Fruit fly (Drosophila melanogaster) whole organism, embryonic: ENCODE results near the gene Prosbeta6.

ENCODE experiments used
- Atf6 ChIP-seq: fragments of 200-800 bp; sonication (Bioruptor generic); IDR thresholded peaks from 2 replicates; pipeline ENCODE4 v1.3.6; 2022; ENCODE audit warnings: missing biosample characterization, missing genetic modification characterization
- Bdp1 ChIP-seq: fragments of 200-800 bp; sonication (Bioruptor generic); optimal IDR thresholded peaks from 3 replicates; lab custom pipeline; 2016; ENCODE audit warnings: missing biosample characterization, missing genetic modification characterization
- CG10209 ChIP-seq: fragments of 200-800 bp; sonication (Bioruptor generic); optimal IDR thresholded peaks from 3 replicates; lab custom pipeline; 2017; ENCODE audit warnings: missing biosample characterization, mild to moderate bottlenecking, missing genetic modification characterization, missing genetic modification reagents
- CG10267 ChIP-seq: fragments of 200-800 bp; sonication (Bioruptor generic); optimal IDR thresholded peaks from 2 replicates; lab custom pipeline; 2018; ENCODE audit warnings: missing biosample characterization, mild to moderate bottlenecking, missing genetic modification characterization, moderate library complexity
- CG10543 ChIP-seq: fragments of 200-800 bp; sonication (Bioruptor generic); optimal IDR thresholded peaks from 3 replicates; lab custom pipeline; 2017; ENCODE audit warnings: missing biosample characterization, mild to moderate bottlenecking, missing genetic modification characterization, moderate library complexity
- CG1529 ChIP-seq: fragments of 200-800 bp; sonication (Bioruptor generic); optimal IDR thresholded peaks from 3 replicates; lab custom pipeline; 2018; ENCODE audit warnings: missing biosample characterization, missing genetic modification characterization
- CG15696 ChIP-seq: fragments of 200-800 bp; sonication (Bioruptor generic); optimal IDR thresholded peaks from 2 replicates; lab custom pipeline; 2019; ENCODE audit warnings: missing biosample characterization, mild to moderate bottlenecking, missing genetic modification characterization, moderate library complexity
- CG17361 ChIP-seq: fragments of 200-800 bp; sonication (Bioruptor generic); IDR thresholded peaks from 3 replicates; pipeline ENCODE4 v1.3.6; 2022; ENCODE audit warnings: missing biosample characterization, missing genetic modification characterization
- CG17802 ChIP-seq: fragments of 200-800 bp; sonication (Bioruptor generic); optimal IDR thresholded peaks from 2 replicates; lab custom pipeline; 2018; ENCODE audit warnings: missing biosample characterization, mild to moderate bottlenecking, missing genetic modification characterization, moderate library complexity
- CG18619 ChIP-seq: fragments of 200-800 bp; sonication (Bioruptor generic); optimal IDR thresholded peaks from 3 replicates; lab custom pipeline; 2017; ENCODE audit warnings: missing biosample characterization, mild to moderate bottlenecking, missing genetic modification characterization
- CG2712 ChIP-seq: fragments of 200-800 bp; optimal IDR thresholded peaks from 3 replicates; lab custom pipeline; 2019; ENCODE audit warnings: missing biosample characterization, mild to moderate bottlenecking, missing genetic modification characterization, moderate library complexity
- CG34224 ChIP-seq: fragments of 200-800 bp; sonication (Bioruptor generic); IDR thresholded peaks from 3 replicates; pipeline ENCODE4 v1.3.6; 2022; ENCODE audit warnings: missing biosample characterization, missing genetic modification characterization; ENCODE audit not compliant: partially characterized antibody
- CG42726 ChIP-seq: fragments of 200-800 bp; sonication (Bioruptor generic); IDR thresholded peaks from 2 replicates; pipeline ENCODE4 v1.3.6; 2022; ENCODE audit warnings: missing biosample characterization, missing genetic modification characterization; ENCODE audit not compliant: partially characterized antibody
- CG4424 ChIP-seq: fragments of 200-800 bp; sonication (Bioruptor generic); optimal IDR thresholded peaks from 3 replicates; lab custom pipeline; 2016; ENCODE audit warnings: missing biosample characterization, missing genetic modification characterization
- CG8281 ChIP-seq: fragments of 200-800 bp; sonication (Bioruptor generic); optimal IDR thresholded peaks from 2 replicates; lab custom pipeline; 2018; ENCODE audit warnings: missing biosample characterization, mild to moderate bottlenecking, missing genetic modification characterization, moderate library complexity
- CG9797 ChIP-seq: fragments of 200-800 bp; sonication (Bioruptor generic); optimal IDR thresholded peaks from 3 replicates; lab custom pipeline; 2018; ENCODE audit warnings: missing biosample characterization, mild to moderate bottlenecking, missing genetic modification characterization
- CG9817 ChIP-seq: fragments of 200-800 bp; sonication (Bioruptor generic); optimal IDR thresholded peaks from 2 replicates; lab custom pipeline; 2018; ENCODE audit warnings: missing biosample characterization, mild to moderate bottlenecking, missing genetic modification characterization, moderate library complexity
- D19A ChIP-seq: fragments of 200-800 bp; optimal IDR thresholded peaks from 3 replicates; lab custom pipeline; 2019; ENCODE audit warnings: missing biosample characterization, mild to moderate bottlenecking, missing genetic modification characterization, moderate library complexity
- Drgx ChIP-seq: fragments of 200-800 bp; sonication (Bioruptor generic); IDR thresholded peaks from 2 replicates; pipeline ENCODE4 v1.3.6; 2022; ENCODE audit warnings: missing biosample characterization, missing genetic modification characterization
- Elba2 ChIP-seq: fragments of 200-800 bp; sonication (Bioruptor generic); optimal IDR thresholded peaks from 3 replicates; lab custom pipeline; 2016; ENCODE audit warnings: missing biosample characterization, missing genetic modification characterization
- Ets97D ChIP-seq: fragments of 200-800 bp; sonication (Bioruptor generic); optimal IDR thresholded peaks from 3 replicates; lab custom pipeline; 2016; ENCODE audit warnings: missing biosample characterization, missing genetic modification characterization
- Fer2 ChIP-seq: fragments of 200-800 bp; sonication (Bioruptor generic); optimal IDR thresholded peaks from 2 replicates; lab custom pipeline; 2018; ENCODE audit warnings: missing biosample characterization, mild to moderate bottlenecking, missing genetic modification characterization, moderate library complexity
- H2.0 ChIP-seq: fragments of 200-800 bp; sonication (Bioruptor generic); IDR thresholded peaks from 2 replicates; pipeline ENCODE4 v1.3.6; 2022; ENCODE audit warnings: missing biosample characterization, missing genetic modification characterization
- HmgD ChIP-seq: fragments of 200-800 bp; sonication (Bioruptor generic); optimal IDR thresholded peaks from 3 replicates; lab custom pipeline; 2016; ENCODE audit warnings: missing biosample characterization, missing genetic modification characterization
- HmgZ ChIP-seq: fragments of 200-800 bp; sonication (Bioruptor generic); optimal IDR thresholded peaks from 2 replicates; lab custom pipeline; 2018; ENCODE audit warnings: missing biosample characterization, mild to moderate bottlenecking, missing genetic modification characterization
- Jarid2 ChIP-seq: fragments of 200-800 bp; sonication (Bioruptor generic); optimal IDR thresholded peaks from 3 replicates; lab custom pipeline; 2017; ENCODE audit warnings: mild to moderate bottlenecking, missing biosample characterization, missing genetic modification reagents, missing genetic modification characterization
- Kr ChIP-seq: fragments of 200-800 bp; sonication (Bioruptor generic); optimal IDR thresholded peaks from 2 replicates; lab custom pipeline; 2017; ENCODE audit warnings: missing biosample characterization, mild to moderate bottlenecking, missing genetic modification characterization
- Meics ChIP-seq: fragments of 200-800 bp; sonication (Bioruptor generic); optimal IDR thresholded peaks from 2 replicates; lab custom pipeline; 2017; ENCODE audit warnings: missing biosample characterization, mild to moderate bottlenecking, missing genetic modification characterization
- Myb ChIP-seq: fragments of 200-800 bp; sonication (Bioruptor generic); optimal IDR thresholded peaks from 2 replicates; lab custom pipeline; 2016; ENCODE audit warnings: missing biosample characterization, missing genetic modification characterization
- NC2α ChIP-seq: fragments of 200-800 bp; sonication (Bioruptor generic); optimal IDR thresholded peaks from 2 replicates; lab custom pipeline; 2016; ENCODE audit warnings: missing biosample characterization, missing genetic modification characterization
- Neu2 ChIP-seq: fragments of 200-800 bp; sonication (Bioruptor generic); optimal IDR thresholded peaks from 3 replicates; lab custom pipeline; 2016; ENCODE audit warnings: missing biosample characterization, missing genetic modification characterization, borderline replicate concordance
- Pdp1 ChIP-seq, 2 experiments: fragments of 200-800 bp; sonication (Bioruptor generic); optimal IDR thresholded peaks; 3 replicates each; lab custom pipeline; 2016; ENCODE audit warnings: missing biosample characterization in 2 of 2, missing genetic modification characterization in 2 of 2, mild to moderate bottlenecking in 1 of 2, moderate library complexity in 1 of 2
- YL-1 ChIP-seq: fragments of 200-800 bp; sonication (Bioruptor generic); optimal IDR thresholded peaks from 3 replicates; lab custom pipeline; 2017; ENCODE audit warnings: missing biosample characterization, mild to moderate bottlenecking, missing genetic modification characterization
- aop ChIP-seq: fragments of 200-800 bp; sonication (Bioruptor generic); IDR thresholded peaks from 2 replicates; pipeline ENCODE4 v1.3.6; 2022; ENCODE audit warnings: missing biosample characterization, missing genetic modification characterization
- cad ChIP-seq: fragments of >200 bp; optimal IDR thresholded peaks from 2 replicates; lab custom pipeline; 2017; ENCODE audit warnings: missing biosample characterization, missing genetic modification characterization
- chif ChIP-seq, 2 experiments: fragments of 200-800 bp; sonication (Bioruptor generic); optimal IDR thresholded peaks; 3 replicates each; lab custom pipeline; 2016; ENCODE audit warnings: missing biosample characterization in 2 of 2, missing genetic modification characterization in 2 of 2
- dpn ChIP-seq, 2 experiments: fragments of 200-800 bp; sonication (Bioruptor generic); optimal IDR thresholded peaks; 3 replicates each; lab custom pipeline; 2016; ENCODE audit warnings: missing biosample characterization in 2 of 2, missing genetic modification characterization in 2 of 2
- eve ChIP-seq, 2 experiments: fragments of >200 bp; optimal IDR thresholded peaks; 2 replicates each; lab custom pipeline; 2017; ENCODE audit warnings: missing biosample characterization in 2 of 2, missing genetic modification characterization in 2 of 2
- fd96Cb ChIP-seq: fragments of 200-800 bp; sonication (Bioruptor generic); optimal IDR thresholded peaks from 2 replicates; lab custom pipeline; 2018; ENCODE audit warnings: missing biosample characterization, mild to moderate bottlenecking, missing genetic modification characterization, moderate library complexity
- gt ChIP-seq: fragments of 200-800 bp; sonication (Bioruptor generic); IDR thresholded peaks from 2 replicates; pipeline ENCODE4 v1.3.6; 2022; ENCODE audit warnings: missing biosample characterization, missing genetic modification characterization
- nerfin-2 ChIP-seq: fragments of 200-800 bp; sonication (Bioruptor generic); IDR thresholded peaks from 2 replicates; pipeline ENCODE4 v1.3.6; 2022; ENCODE audit warnings: missing biosample characterization, missing genetic modification characterization; ENCODE audit not compliant: partially characterized antibody
- pan ChIP-seq, 4 experiments: fragments of >200 bp in 3 of 4; fragments of 200-800 bp in 1 of 4; sonication (Bioruptor generic) in 1 of 4; optimal IDR thresholded peaks in 3 of 4; IDR thresholded peaks in 1 of 4; 2 replicates each; pipeline versions ENCODE4 v1.3.6 to Lab custom; 2017 to 2022; ENCODE audit warnings: missing biosample characterization in 2 of 4, missing genetic modification characterization in 2 of 4, mixed read lengths in 1 of 4
- prd ChIP-seq, 3 experiments: fragments of >200 bp in 2 of 3; fragments of 200-800 bp in 1 of 3; sonication (Bioruptor generic) in 1 of 3; optimal IDR thresholded peaks in 2 of 3; IDR thresholded peaks in 1 of 3; 2 replicates in 2 of 3; 3 replicates in 1 of 3; pipeline versions ENCODE4 v1.3.6 to Lab custom; 2017 to 2022; ENCODE audit warnings: missing biosample characterization in 1 of 3, missing genetic modification characterization in 1 of 3
- pzg ChIP-seq: fragments of 200-800 bp; sonication (Bioruptor generic); optimal IDR thresholded peaks from 3 replicates; lab custom pipeline; 2018; ENCODE audit warnings: missing biosample characterization, mild to moderate bottlenecking, missing genetic modification characterization, moderate library complexity
- rib ChIP-seq: fragments of 200-800 bp; sonication (Bioruptor generic); IDR thresholded peaks from 2 replicates; pipeline ENCODE4 v1.3.6; 2022; ENCODE audit warnings: missing biosample characterization, missing genetic modification characterization
- salm ChIP-seq: fragments of 200-800 bp; sonication (Bioruptor generic); optimal IDR thresholded peaks from 2 replicates; lab custom pipeline; 2018; ENCODE audit warnings: missing biosample characterization, mild to moderate bottlenecking, missing genetic modification characterization
- schlank ChIP-seq: fragments of 200-800 bp; sonication (Bioruptor generic); optimal IDR thresholded peaks from 2 replicates; lab custom pipeline; 2018; ENCODE audit warnings: missing biosample characterization, mild to moderate bottlenecking, missing genetic modification characterization
- sob ChIP-seq: fragments of 200-800 bp; sonication (Bioruptor generic); IDR thresholded peaks from 2 replicates; pipeline ENCODE4 v1.3.6; 2022; ENCODE audit warnings: missing biosample characterization, missing genetic modification characterization
- vnd ChIP-seq: fragments of 200-800 bp; sonication (Bioruptor generic); IDR thresholded peaks from 3 replicates; pipeline ENCODE4 v1.3.6; 2022; ENCODE audit warnings: missing biosample characterization, missing genetic modification characterization; ENCODE audit not compliant: partially characterized antibody

The Prosbeta6 gene

dm6 chr3L:16640509-16641068, 30.4 kb upstream of the Prosbeta6 start (continued):
- TF ChIP-seq Atf6 = no peak
- TF ChIP-seq pzg (GFP tag; lab: Kevin White, UChicago) = no peak
- TF ChIP-seq CG34224 (GFP tag; lab: Robert Waterston, UW) = no peak
- no peak for TF ChIP-seq HmgD (GFP tag; lab: Kevin White, UChicago)
- no peak for TF ChIP-seq nerfin-2 (GFP tag; lab: Robert Waterston, UW)
- peak; percentile 88 for TF ChIP-seq CG8281 (tag; lab: Kevin White, UChicago)
- no peak for TF ChIP-seq CG10543 (GFP tag; lab: Kevin White, UChicago)
- TF ChIP-seq YL-1 (GFP tag; lab: Kevin White, UChicago) = no peak
- TF ChIP-seq sob (GFP tag; lab: Robert Waterston, UW) = no peak
- peak; percentile 64 for TF ChIP-seq CG2712 (tag; lab: Kevin White, UChicago)
- no peak for TF ChIP-seq vnd (GFP tag; lab: Robert Waterston, UW)
- no peak for TF ChIP-seq pan (optimal IDR thresholded peaks at IDR 0.05; lab: Kevin White, UChicago)
- TF ChIP-seq pan (GFP tag; optimal IDR thresholded peaks at IDR 0.05 in 1 of 2, IDR thresholded peaks at IDR 0.05 in 1 of 2) = peak in 1 of 2 experiments; percentile 13
- no peak for TF ChIP-seq CG17802
- TF ChIP-seq CG9817 (tag; lab: Kevin White, UChicago) = no peak
- TF ChIP-seq Jarid2 (GFP tag; lab: Kevin White, UChicago) = no peak
- TF ChIP-seq Drgx = no peak
- peak; percentile 15 for TF ChIP-seq CG18619 (GFP tag; lab: Kevin White, UChicago)
- no peak for TF ChIP-seq Neu2
- peak; percentile 0 for TF ChIP-seq CG4424 (GFP tag; lab: Kevin White, UChicago)
- TF ChIP-seq CG1529 (GFP tag; lab: Kevin White, UChicago) = peak; percentile 46
- TF ChIP-seq salm = peak; percentile 64
- peak; percentile 44 for TF ChIP-seq CG10209 (GFP tag; lab: Kevin White, UChicago)
- TF ChIP-seq prd (optimal IDR thresholded peaks at IDR 0.05; lab: Kevin White, UChicago) = no peak
- no peak for TF ChIP-seq prd (GFP tag; IDR thresholded peaks at IDR 0.05; lab: Robert Waterston, UW)
- no peak for TF ChIP-seq Ets97D (GFP tag; lab: Kevin White, UChicago)
- no peak for TF ChIP-seq Fer2 (tag; lab: Kevin White, UChicago)
- no peak for TF ChIP-seq Elba2 (GFP tag; lab: Kevin White, UChicago)
- no peak for TF ChIP-seq CG42726 (GFP tag; lab: Robert Waterston, UW)
- TF ChIP-seq dpn (GFP tag; optimal IDR thresholded peaks at IDR 0.05; lab: Kevin White, UChicago) = no peak
- peak; percentile 84 for TF ChIP-seq CG15696 (tag; lab: Kevin White, UChicago)
- TF ChIP-seq fd96Cb (tag; lab: Kevin White, UChicago) = peak; percentile 18
- no peak for TF ChIP-seq eve (GFP tag; optimal IDR thresholded peaks at IDR 0.05; lab: Kevin White, UChicago)
- no peak for TF ChIP-seq Meics (GFP tag; lab: Kevin White, UChicago)
- no peak for TF ChIP-seq HmgZ (tag; lab: Kevin White, UChicago)
- peak; percentile 54 for TF ChIP-seq D19A (tag; lab: Kevin White, UChicago)
- TF ChIP-seq gt (GFP tag; lab: Robert Waterston, UW) = no peak
- no peak for TF ChIP-seq chif (GFP tag; optimal IDR thresholded peaks at IDR 0.05; lab: Kevin White, UChicago)
- TF ChIP-seq NC2α (GFP tag; lab: Kevin White, UChicago) = no peak
- TF ChIP-seq Bdp1 (GFP tag; lab: Kevin White, UChicago) = no peak
- no peak for TF ChIP-seq schlank (tag; lab: Kevin White, UChicago)
- peak; percentile 53 for TF ChIP-seq CG10267 (tag; lab: Kevin White, UChicago)
- TF ChIP-seq CG9797 (GFP tag; lab: Kevin White, UChicago) = no peak
- no peak for TF ChIP-seq cad
- peak; percentile 58; the same call in 1 of the 3 replicates for TF ChIP-seq CG17361 (GFP tag; lab: Robert Waterston, UW)
- TF ChIP-seq Pdp1 (GFP tag; optimal IDR thresholded peaks at IDR 0.05; lab: Kevin White, UChicago) = no peak
- peak; percentile 66 for TF ChIP-seq Kr (GFP tag; lab: Kevin White, UChicago)
- no peak for TF ChIP-seq Myb (GFP tag; lab: Kevin White, UChicago)
- TF ChIP-seq aop (GFP tag; lab: Robert Waterston, UW) = no peak
- no peak for TF ChIP-seq rib (GFP tag; lab: Robert Waterston, UW)
- TF ChIP-seq H2.0 (GFP tag; lab: Robert Waterston, UW) = no peak
